Worm (Caenorhabditis elegans) whole organism, L1 larva: ENCODE data around the gene fip-1.

Source experiments
- C34B4.2 ChIP-seq: sonication (generic microtip); optimal IDR thresholded peaks from 2 replicates; lab custom pipeline; 2017; ENCODE audit warnings: mild to moderate bottlenecking, missing genetic modification characterization, missing compliant biosample characterization
- F16B12.6 ChIP-seq: fragments of 150-350 bp; optimal IDR thresholded peaks from 2 replicates; lab custom pipeline; 2014; ENCODE audit warnings: missing biosample characterization, missing genetic modification characterization
- Y116A8C.19 ChIP-seq: sonication (generic microtip); optimal IDR thresholded peaks from 2 replicates; lab custom pipeline; 2016; ENCODE audit warnings: missing compliant biosample characterization, missing genetic modification characterization, borderline replicate concordance
- aha-1 ChIP-seq: fragments of 150-350 bp; optimal IDR thresholded peaks from 2 replicates; lab custom pipeline; 2014; ENCODE audit warnings: missing biosample characterization, missing genetic modification characterization
- aly-2 ChIP-seq: fragments of 150-350 bp; optimal IDR thresholded peaks from 2 replicates; lab custom pipeline; 2014; ENCODE audit warnings: missing biosample characterization, missing genetic modification characterization
- ama-1 ChIP-seq: fragments of 150-350 bp; optimal IDR thresholded peaks from 2 replicates; lab custom pipeline; 2014
- blmp-1 ChIP-seq: fragments of 150-350 bp; optimal IDR thresholded peaks from 2 replicates; lab custom pipeline; 2014; ENCODE audit warnings: missing biosample characterization, missing genetic modification characterization
- ceh-63 ChIP-seq: fragments of 200-800 bp; sonication (Bioruptor generic); optimal IDR thresholded peaks from 2 replicates; lab custom pipeline; 2018; ENCODE audit warnings: mild to moderate bottlenecking, missing genetic modification characterization, missing compliant biosample characterization
- ceh-8 ChIP-seq: fragments of 200-800 bp; sonication (Bioruptor generic); optimal IDR thresholded peaks from 2 replicates; lab custom pipeline; 2018; ENCODE audit warnings: mild to moderate bottlenecking, missing genetic modification characterization, moderate library complexity, missing compliant biosample characterization
- ceh-82 ChIP-seq, 3 experiments: fragments of 150-350 bp in 1 of 3; sonication (generic microtip) in 2 of 3; optimal IDR thresholded peaks; 2 replicates each; lab custom pipeline; 2014 to 2017; ENCODE audit warnings: missing biosample characterization in 3 of 3, missing genetic modification characterization in 3 of 3
- ceh-88 ChIP-seq: fragments of 200-800 bp; sonication (Bioruptor generic); IDR thresholded peaks from 2 replicates; pipeline ENCODE4 v1.3.6; 2022; ENCODE audit warnings: missing genetic modification characterization, missing compliant biosample characterization
- ces-1 ChIP-seq: fragments of 150-350 bp; optimal IDR thresholded peaks from 2 replicates; lab custom pipeline; 2014; ENCODE audit warnings: missing biosample characterization, missing genetic modification reagents, missing genetic modification characterization
- dsc-1 ChIP-seq: sonication (generic microtip); optimal IDR thresholded peaks from 2 replicates; lab custom pipeline; 2016; ENCODE audit warnings: mild to moderate bottlenecking, missing genetic modification characterization, missing compliant biosample characterization
- egl-27 ChIP-seq, 2 experiments: fragments of 150-350 bp in 1 of 2; sonication (generic microtip); optimal IDR thresholded peaks; 3 replicates each; lab custom pipeline; 2017 to 2018; ENCODE audit warnings: missing biosample characterization in 2 of 2, missing genetic modification characterization in 2 of 2, missing genetic modification reagents in 2 of 2
- elt-2 ChIP-seq: sonication (generic microtip); optimal IDR thresholded peaks from 2 replicates; lab custom pipeline; 2016; ENCODE audit warnings: missing genetic modification characterization, mild to moderate bottlenecking, inconsistent platforms, missing compliant biosample characterization, missing genetic modification reagents
- elt-3 ChIP-seq, 6 experiments: fragments of 150-350 bp in 1 of 6; sonication (generic microtip); optimal IDR thresholded peaks; 2 replicates each; lab custom pipeline; 2017 to 2018; ENCODE audit warnings: missing biosample characterization in 6 of 6, missing genetic modification characterization in 6 of 6, inconsistent platforms in 1 of 6
- ets-5 ChIP-seq: fragments of 200-800 bp; sonication (Bioruptor generic); IDR thresholded peaks from 2 replicates; pipeline ENCODE4 v1.3.6; 2022; ENCODE audit warnings: missing genetic modification characterization, missing compliant biosample characterization
- fkh-10 ChIP-seq: sonication (generic microtip); optimal IDR thresholded peaks from 2 replicates; lab custom pipeline; 2017; ENCODE audit warnings: missing biosample characterization, missing genetic modification reagents, missing genetic modification characterization
- fkh-8 ChIP-seq: sonication (generic microtip); optimal IDR thresholded peaks from 2 replicates; lab custom pipeline; 2016; ENCODE audit warnings: mild to moderate bottlenecking, missing genetic modification characterization, missing compliant biosample characterization
- fos-1 ChIP-seq: fragments of 150-350 bp; optimal IDR thresholded peaks from 2 replicates; lab custom pipeline; 2014; ENCODE audit warnings: missing biosample characterization, missing genetic modification characterization
- grh-1 ChIP-seq: fragments of 200-800 bp; sonication (Bioruptor generic); IDR thresholded peaks from 2 replicates; pipeline ENCODE4 v1.3.6; 2022; ENCODE audit warnings: missing genetic modification reagents, missing genetic modification characterization, missing compliant biosample characterization
- hlh-4 ChIP-seq: sonication (generic microtip); optimal IDR thresholded peaks from 2 replicates; lab custom pipeline; 2016; ENCODE audit warnings: mild to moderate bottlenecking, missing genetic modification characterization, missing compliant biosample characterization
- irx-1 ChIP-seq: sonication (generic microtip); optimal IDR thresholded peaks from 2 replicates; lab custom pipeline; 2016; ENCODE audit warnings: missing genetic modification characterization, missing compliant biosample characterization
- isw-1 ChIP-seq: fragments of 200-800 bp; sonication (Bioruptor generic); IDR thresholded peaks from 2 replicates; pipeline ENCODE4 v1.3.6; 2022; ENCODE audit warnings: missing genetic modification characterization, missing compliant biosample characterization
- lin-15B ChIP-seq: fragments of 150-350 bp; sonication (generic microtip); optimal IDR thresholded peaks from 3 replicates; lab custom pipeline; 2014; ENCODE audit warnings: missing biosample characterization, missing genetic modification characterization
- lir-3 ChIP-seq: sonication (generic microtip); optimal IDR thresholded peaks from 2 replicates; lab custom pipeline; 2016; ENCODE audit warnings: mild to moderate bottlenecking, missing genetic modification characterization, moderate library complexity, missing compliant biosample characterization; ENCODE audit not compliant: poor library complexity
- lsy-2 ChIP-seq, 2 experiments: fragments of 150-350 bp; optimal IDR thresholded peaks; 2 replicates each; lab custom pipeline; 2014; ENCODE audit warnings: missing biosample characterization in 2 of 2, missing genetic modification characterization in 2 of 2
- mab-9 ChIP-seq: fragments of 200-800 bp; sonication (Bioruptor generic); IDR thresholded peaks from 2 replicates; pipeline ENCODE4 v1.3.6; 2022; ENCODE audit warnings: missing genetic modification reagents, missing genetic modification characterization, missing compliant biosample characterization
- mef-2 ChIP-seq: fragments of 150-350 bp; optimal IDR thresholded peaks from 2 replicates; lab custom pipeline; 2014; ENCODE audit warnings: missing biosample characterization, missing genetic modification characterization
- mep-1 ChIP-seq: fragments of 150-350 bp; optimal IDR thresholded peaks from 2 replicates; lab custom pipeline; 2014; ENCODE audit warnings: missing biosample characterization, missing genetic modification characterization
- nhr-19 ChIP-seq: fragments of 200-800 bp; sonication (Bioruptor generic); conservative IDR thresholded peaks from 2 replicates; pipeline ENCODE4 v1.3.6; 2022; ENCODE audit warnings: missing genetic modification characterization, missing compliant biosample characterization
- nhr-20 ChIP-seq: sonication (generic microtip); optimal IDR thresholded peaks from 2 replicates; lab custom pipeline; 2016; ENCODE audit warnings: mild to moderate bottlenecking, missing genetic modification characterization, missing compliant biosample characterization
- nhr-28 ChIP-seq: fragments of 150-350 bp; optimal IDR thresholded peaks from 2 replicates; lab custom pipeline; 2014; ENCODE audit warnings: missing biosample characterization, missing genetic modification characterization
- nhr-47 ChIP-seq: sonication (generic microtip); optimal IDR thresholded peaks from 2 replicates; lab custom pipeline; 2016; ENCODE audit warnings: mild to moderate bottlenecking, missing genetic modification characterization, moderate library complexity, missing compliant biosample characterization
- nhr-76 ChIP-seq: sonication (generic microtip); optimal IDR thresholded peaks from 2 replicates; lab custom pipeline; 2017; ENCODE audit warnings: missing biosample characterization, missing genetic modification characterization
- nhr-77 ChIP-seq: fragments of 150-350 bp; optimal IDR thresholded peaks from 2 replicates; lab custom pipeline; 2014; ENCODE audit warnings: missing biosample characterization, missing genetic modification characterization
- nhr-84 ChIP-seq: sonication (generic microtip); optimal IDR thresholded peaks from 2 replicates; lab custom pipeline; 2017; ENCODE audit warnings: missing biosample characterization, missing genetic modification characterization
- nhr-85 ChIP-seq: sonication (generic microtip); peaks from one replicate; lab custom pipeline; 2016; ENCODE audit warnings: missing genetic modification characterization, inconsistent platforms, missing compliant biosample characterization
- pag-3 ChIP-seq: sonication (generic microtip); optimal IDR thresholded peaks from 2 replicates; lab custom pipeline; 2017; ENCODE audit warnings: missing genetic modification characterization, mild to moderate bottlenecking, missing compliant biosample characterization, antibody characterized with exemption, borderline replicate concordance; ENCODE audit not compliant: insufficient read depth
- pax-3 ChIP-seq: fragments of 200-800 bp; sonication (Bioruptor generic); optimal IDR thresholded peaks from 2 replicates; lab custom pipeline; 2018; ENCODE audit warnings: mild to moderate bottlenecking, missing genetic modification characterization, moderate library complexity, missing compliant biosample characterization
- pqm-1 ChIP-seq: sonication (generic microtip); optimal IDR thresholded peaks from 3 replicates; lab custom pipeline; 2017; ENCODE audit warnings: missing biosample characterization, missing genetic modification characterization
- rnt-1 ChIP-seq: sonication (generic microtip); optimal IDR thresholded peaks from 2 replicates; lab custom pipeline; 2016; ENCODE audit warnings: mild to moderate bottlenecking, missing genetic modification characterization, moderate library complexity, missing compliant biosample characterization
- snpc-4 ChIP-seq: fragments of 150-350 bp; optimal IDR thresholded peaks from 2 replicates; lab custom pipeline; 2014; ENCODE audit warnings: missing biosample characterization, missing genetic modification characterization
- snu-23 ChIP-seq: sonication (generic microtip); optimal IDR thresholded peaks from 2 replicates; lab custom pipeline; 2016; ENCODE audit warnings: missing genetic modification characterization, missing compliant biosample characterization
- sox-4 ChIP-seq: sonication (generic microtip); optimal IDR thresholded peaks from 2 replicates; lab custom pipeline; 2016; ENCODE audit warnings: missing genetic modification characterization, missing compliant biosample characterization
- sup-37 ChIP-seq: fragments of 200-800 bp; sonication (Bioruptor generic); optimal IDR thresholded peaks from 2 replicates; lab custom pipeline; 2018; ENCODE audit warnings: mild to moderate bottlenecking, missing genetic modification characterization, missing compliant biosample characterization
- swsn-7 ChIP-seq: sonication (generic microtip); optimal IDR thresholded peaks from 2 replicates; lab custom pipeline; 2016; ENCODE audit warnings: missing genetic modification characterization, missing compliant biosample characterization
- unc-30 ChIP-seq: sonication (generic microtip); optimal IDR thresholded peaks from 2 replicates; lab custom pipeline; 2017; ENCODE audit warnings: missing biosample characterization, missing genetic modification characterization
- unc-98 ChIP-seq: fragments of 200-800 bp; sonication (Bioruptor generic); IDR thresholded peaks from 2 replicates; pipeline ENCODE4 v1.3.6; 2022; ENCODE audit warnings: missing genetic modification characterization, missing compliant biosample characterization
- vab-15 ChIP-seq: sonication (generic microtip); optimal IDR thresholded peaks from 2 replicates; lab custom pipeline; 2017; ENCODE audit warnings: missing genotype, mild to moderate bottlenecking, missing genetic modification characterization, missing compliant biosample characterization
- zag-1 ChIP-seq: fragments of 150-350 bp; optimal IDR thresholded peaks from 2 replicates; lab custom pipeline; 2014; ENCODE audit warnings: missing biosample characterization, missing genetic modification characterization
- zip-4 ChIP-seq: fragments of 200-800 bp; sonication (Bioruptor generic); optimal IDR thresholded peaks from 2 replicates; lab custom pipeline; 2018; ENCODE audit warnings: mild to moderate bottlenecking, missing genetic modification characterization, moderate library complexity, missing compliant biosample characterization
- ztf-11 ChIP-seq, 2 experiments: sonication (generic microtip); optimal IDR thresholded peaks; 2 replicates each; lab custom pipeline; 2016 to 2017; ENCODE audit warnings: missing genetic modification characterization in 2 of 2, missing biosample characterization in 1 of 2, missing compliant biosample characterization in 1 of 2
- ztf-4 ChIP-seq: fragments of 150-350 bp; optimal IDR thresholded peaks from 2 replicates; lab custom pipeline; 2014; ENCODE audit warnings: missing biosample characterization, missing genetic modification characterization

The fip-1 gene

DNA sequence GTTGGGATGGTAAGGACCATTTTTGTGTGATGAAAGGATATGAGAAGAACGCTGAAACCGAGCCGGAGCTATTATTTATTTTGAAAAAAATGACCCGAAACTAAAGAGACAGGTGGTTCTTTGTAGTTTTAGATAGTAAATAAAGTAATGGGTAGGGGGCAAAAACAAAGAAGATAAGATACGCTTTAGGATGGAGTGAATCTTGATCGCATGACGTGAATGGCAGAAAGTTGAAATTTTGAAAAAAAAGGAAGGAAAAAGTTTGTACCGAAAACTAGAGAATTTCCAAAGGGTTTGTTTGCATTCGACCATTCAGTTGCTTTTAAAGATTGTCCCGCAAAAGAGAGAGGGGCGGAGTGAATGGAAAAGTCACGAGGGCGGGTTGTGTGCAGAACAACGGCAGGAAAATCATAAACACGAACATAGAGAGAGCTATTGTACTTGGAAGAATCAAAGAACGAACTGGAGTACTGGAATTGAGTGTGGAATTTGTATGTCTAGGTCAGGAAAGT lies 14.4 kb downstream of the fip-1 start, which contains the start of gene F22B7.9:
F22B7.9 (minus strand) TSS at position 51 of the 512 bp plus-strand sequence.
- TF ChIP-seq mef-2 (tag; lab: Kevin White, UChicago) (no peak), isw-1 (GFP tag; lab: Robert Waterston, UW) (no peak), unc-98 (no peak), ama-1 (peak; percentile 83), mep-1 (no peak), ces-1 (no peak), elt-3 (tag; optimal IDR thresholded peaks at IDR 0.05; lab: Kevin White, UChicago) (peak in 2 of 6 experiments; percentile 38 to 51), elt-2 (tag; lab: Kevin White, UChicago) (peak; percentile 54), sox-4 (tag; lab: Kevin White, UChicago) (no peak), nhr-85 (peak; percentile 81), rnt-1 (peak; percentile 11), ets-5 (GFP tag; lab: Robert Waterston, UW) (no peak), aha-1 (tag; lab: Kevin White, UChicago) (no peak), fkh-10 (GFP tag; lab: Kevin White, UChicago) (no peak), sup-37 (GFP tag; lab: Kevin White, UChicago) (no peak), nhr-28 (tag; lab: Kevin White, UChicago) (no peak), nhr-19 (GFP tag; lab: Robert Waterston, UW) (peak; percentile 42), blmp-1 (tag; lab: Kevin White, UChicago) (no peak), lir-3 (tag; lab: Kevin White, UChicago) (no peak), pax-3 (tag; lab: Kevin White, UChicago) (no peak), ceh-82 (tag; optimal IDR thresholded peaks at IDR 0.05; lab: Kevin White, UChicago) (no peak), pag-3 (tag; lab: Kevin White, UChicago) (no peak), zip-4 (GFP tag; lab: Kevin White, UChicago) (no peak), F16B12.6 (no peak), fos-1 (tag; lab: Kevin White, UChicago) (no peak), snpc-4 (tag; lab: Kevin White, UChicago) (no peak), zag-1 (tag; lab: Kevin White, UChicago) (no peak), swsn-7 (tag; lab: Kevin White, UChicago) (no peak), mab-9 (GFP tag; lab: Robert Waterston, UW) (no peak), hlh-4 (tag; lab: Kevin White, UChicago) (no peak), nhr-77 (tag; lab: Kevin White, UChicago) (peak; percentile 4), C34B4.2 (tag; lab: Kevin White, UChicago) (no peak), vab-15 (tag; lab: Kevin White, UChicago) (no peak), fkh-8 (tag; lab: Kevin White, UChicago) (no peak), lin-15B (tag; lab: Kevin White, UChicago) (no peak), nhr-84 (tag; lab: Kevin White, UChicago) (no peak), nhr-76 (tag; lab: Kevin White, UChicago) (no peak), irx-1 (tag; lab: Kevin White, UChicago) (no peak), lsy-2 (tag; optimal IDR thresholded peaks at IDR 0.05; lab: Kevin White, UChicago) (peak in 1 of 2 experiments; percentile 18), ceh-88 (GFP tag; lab: Robert Waterston, UW) (0 out of 2 replicates have a peak, but pooled peaks have one; percentile 12), Y116A8C.19 (tag; lab: Kevin White, UChicago) (no peak), ztf-11 (tag; optimal IDR thresholded peaks at IDR 0.05; lab: Kevin White, UChicago) (no peak), aly-2 (tag; lab: Kevin White, UChicago) (no peak), dsc-1 (no peak), nhr-47 (tag; lab: Kevin White, UChicago) (peak; percentile 30), ceh-8 (GFP tag; lab: Kevin White, UChicago) (no peak), egl-27 (tag; optimal IDR thresholded peaks at IDR 0.05; lab: Kevin White, UChicago) (no peak), grh-1 (no peak), snu-23 (peak; percentile 35), unc-30 (no peak), ztf-4 (no peak), pqm-1 (tag; lab: Kevin White, UChicago) (no peak), ceh-63 (GFP tag; lab: Kevin White, UChicago) (no peak), nhr-20 (tag; lab: Kevin White, UChicago) (peak; percentile 71)
